Worm (Caenorhabditis elegans) whole organism, late embryonic: ENCODE data around the gene ugt-54.

Experiments
- C08G9.2 ChIP-seq: sonication (generic microtip); optimal IDR thresholded peaks from 2 replicates; lab custom pipeline; 2016; ENCODE audit warnings: mild to moderate bottlenecking, missing genetic modification characterization, moderate library complexity, missing compliant biosample characterization
- C38D4.7 ChIP-seq: fragments of 200-800 bp; sonication (Bioruptor generic); optimal IDR thresholded peaks from 2 replicates; lab custom pipeline; 2018; ENCODE audit warnings: mild to moderate bottlenecking, missing genetic modification characterization, moderate library complexity, missing compliant biosample characterization
- K02D7.2 ChIP-seq: sonication (generic microtip); optimal IDR thresholded peaks from 2 replicates; lab custom pipeline; 2017; ENCODE audit warnings: mild to moderate bottlenecking, missing genetic modification characterization, missing compliant biosample characterization
- K09A11.1 ChIP-seq: sonication (generic microtip); optimal IDR thresholded peaks from 2 replicates; lab custom pipeline; 2017; ENCODE audit warnings: antibody characterized with exemption, mild to moderate bottlenecking, missing genetic modification characterization, missing compliant biosample characterization; ENCODE audit not compliant: insufficient read depth
- T23F11.4 ChIP-seq: fragments of 200-800 bp; sonication (Bioruptor generic); optimal IDR thresholded peaks from 2 replicates; lab custom pipeline; 2018; ENCODE audit warnings: mild to moderate bottlenecking, missing genetic modification characterization, missing compliant biosample characterization
- Y22D7AL.16 ChIP-seq: sonication (generic microtip); optimal IDR thresholded peaks from 2 replicates; lab custom pipeline; 2016; ENCODE audit warnings: missing genetic modification characterization, missing compliant biosample characterization
- ahr-1 ChIP-seq: sonication (generic microtip); optimal IDR thresholded peaks from 2 replicates; lab custom pipeline; 2016; ENCODE audit warnings: missing genetic modification characterization, missing compliant biosample characterization
- ceh-14 ChIP-seq: sonication (generic microtip); optimal IDR thresholded peaks from 2 replicates; lab custom pipeline; 2016; ENCODE audit warnings: missing genotype, missing genetic modification characterization, missing compliant biosample characterization
- ceh-18 ChIP-seq: sonication (generic microtip); optimal IDR thresholded peaks from 2 replicates; lab custom pipeline; 2016; ENCODE audit warnings: missing genetic modification characterization, missing compliant biosample characterization
- ceh-19 ChIP-seq: fragments of 200-800 bp; sonication (Bioruptor generic); optimal IDR thresholded peaks from 2 replicates; lab custom pipeline; 2018; ENCODE audit warnings: mild to moderate bottlenecking, missing genetic modification characterization, missing compliant biosample characterization
- ceh-24 ChIP-seq: sonication (generic microtip); optimal IDR thresholded peaks from 2 replicates; lab custom pipeline; 2016; ENCODE audit warnings: mild to moderate bottlenecking, missing genetic modification characterization, missing compliant biosample characterization
- ceh-30 ChIP-seq: fragments of 150-350 bp; optimal IDR thresholded peaks from 2 replicates; lab custom pipeline; 2014; ENCODE audit warnings: missing biosample characterization, missing genetic modification characterization
- ceh-31 ChIP-seq: sonication (generic microtip); optimal IDR thresholded peaks from 2 replicates; lab custom pipeline; 2016; ENCODE audit warnings: missing genetic modification characterization, missing compliant biosample characterization
- ceh-34 ChIP-seq: sonication (generic microtip); optimal IDR thresholded peaks from 2 replicates; lab custom pipeline; 2016; ENCODE audit warnings: mild to moderate bottlenecking, missing genetic modification characterization, missing compliant biosample characterization
- ceh-48 ChIP-seq: sonication (generic microtip); optimal IDR thresholded peaks from 2 replicates; lab custom pipeline; 2016; ENCODE audit warnings: missing genetic modification characterization, inconsistent platforms, missing compliant biosample characterization
- ceh-6 ChIP-seq: fragments of 200-800 bp; sonication (Bioruptor generic); optimal IDR thresholded peaks from 2 replicates; lab custom pipeline; 2018; ENCODE audit warnings: mild to moderate bottlenecking, missing genetic modification characterization, missing compliant biosample characterization
- elt-2 ChIP-seq: sonication (generic microtip); optimal IDR thresholded peaks from 2 replicates; lab custom pipeline; 2016; ENCODE audit warnings: missing genetic modification reagents, missing genetic modification characterization, missing compliant biosample characterization
- elt-4 ChIP-seq: sonication (generic microtip); optimal IDR thresholded peaks from 2 replicates; lab custom pipeline; 2016; ENCODE audit warnings: missing genetic modification characterization, missing compliant biosample characterization
- fax-1 ChIP-seq: sonication (generic microtip); optimal IDR thresholded peaks from 2 replicates; lab custom pipeline; 2016; ENCODE audit warnings: missing genotype, missing genetic modification characterization, missing compliant biosample characterization
- fkh-6 ChIP-seq: sonication (generic microtip); optimal IDR thresholded peaks from 2 replicates; lab custom pipeline; 2016; ENCODE audit warnings: missing genetic modification characterization, missing compliant biosample characterization
- hlh-15 ChIP-seq: sonication (generic microtip); optimal IDR thresholded peaks from 2 replicates; lab custom pipeline; 2016; ENCODE audit warnings: missing genetic modification characterization, missing compliant biosample characterization
- hlh-30 ChIP-seq: sonication (generic microtip); optimal IDR thresholded peaks from 2 replicates; lab custom pipeline; 2017; ENCODE audit warnings: antibody characterized with exemption, missing genetic modification characterization, missing compliant biosample characterization; ENCODE audit not compliant: insufficient read depth
- lim-6 ChIP-seq: sonication (generic microtip); optimal IDR thresholded peaks from 2 replicates; lab custom pipeline; 2016; ENCODE audit warnings: missing genetic modification characterization, missing compliant biosample characterization
- mec-3 ChIP-seq: sonication (generic microtip); optimal IDR thresholded peaks from 2 replicates; lab custom pipeline; 2016; ENCODE audit warnings: borderline replicate concordance, missing genetic modification characterization, missing compliant biosample characterization
- nfya-1 ChIP-seq: sonication (generic microtip); optimal IDR thresholded peaks from 2 replicates; lab custom pipeline; 2017; ENCODE audit warnings: missing genetic modification characterization, mild to moderate bottlenecking, missing compliant biosample characterization, antibody characterized with exemption, moderate library complexity
- nhr-232 ChIP-seq: sonication (generic microtip); optimal IDR thresholded peaks from 2 replicates; lab custom pipeline; 2016; ENCODE audit warnings: missing genetic modification characterization, missing compliant biosample characterization
- odd-2 ChIP-seq: sonication (generic microtip); optimal IDR thresholded peaks from 2 replicates; lab custom pipeline; 2017; ENCODE audit warnings: antibody characterized with exemption, mild to moderate bottlenecking, missing genetic modification characterization, missing compliant biosample characterization
- pat-9 ChIP-seq: fragments of 200-800 bp; sonication (Bioruptor generic); optimal IDR thresholded peaks from 2 replicates; lab custom pipeline; 2018; ENCODE audit warnings: mild to moderate bottlenecking, missing genetic modification characterization, moderate library complexity, missing compliant biosample characterization
- pax-1 ChIP-seq: fragments of 150-350 bp; optimal IDR thresholded peaks from 2 replicates; lab custom pipeline; 2014; ENCODE audit warnings: missing biosample characterization, missing genetic modification characterization
- pha-4 ChIP-seq: fragments of 150-350 bp; optimal IDR thresholded peaks from 2 replicates; lab custom pipeline; 2018; ENCODE audit warnings: missing biosample characterization, missing genetic modification reagents, missing genetic modification characterization
- pros-1 ChIP-seq: fragments of 150-350 bp; optimal IDR thresholded peaks from 2 replicates; lab custom pipeline; 2014; ENCODE audit warnings: missing biosample characterization, missing genetic modification reagents, missing genetic modification characterization
- sox-4 ChIP-seq: sonication (generic microtip); optimal IDR thresholded peaks from 2 replicates; lab custom pipeline; 2017; ENCODE audit warnings: mild to moderate bottlenecking, missing genetic modification characterization, inconsistent platforms, missing compliant biosample characterization
- unc-42 ChIP-seq: sonication (generic microtip); optimal IDR thresholded peaks from 2 replicates; lab custom pipeline; 2016; ENCODE audit warnings: missing genotype, missing genetic modification characterization, missing compliant biosample characterization

ugt-54 gene

DNA sequence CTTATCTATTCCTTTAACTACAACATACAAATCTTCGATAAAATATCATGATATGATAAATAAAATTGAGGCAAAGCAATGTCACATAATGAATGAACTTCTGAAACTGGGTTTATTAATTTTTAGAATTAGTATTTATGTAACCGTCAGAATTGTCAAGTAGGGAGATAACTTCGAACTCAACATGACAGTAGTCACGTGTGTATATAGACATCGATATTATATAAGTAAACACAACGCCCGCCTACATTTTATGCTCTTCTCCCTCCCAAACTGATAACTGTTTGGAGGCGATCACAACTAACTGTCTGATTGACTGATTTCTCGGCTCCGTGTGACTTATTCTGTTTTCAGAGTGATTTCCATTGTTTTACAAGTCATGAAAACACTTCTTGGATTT lies at the start of gene ugt-54:
ugt-54 (plus strand) TSS at position 355 of the 400 bp plus-strand sequence.
- TF ChIP-seq C38D4.7 (GFP tag; lab: Kevin White, UChicago) (no peak), elt-2 (peak; percentile 83)

DNA sequence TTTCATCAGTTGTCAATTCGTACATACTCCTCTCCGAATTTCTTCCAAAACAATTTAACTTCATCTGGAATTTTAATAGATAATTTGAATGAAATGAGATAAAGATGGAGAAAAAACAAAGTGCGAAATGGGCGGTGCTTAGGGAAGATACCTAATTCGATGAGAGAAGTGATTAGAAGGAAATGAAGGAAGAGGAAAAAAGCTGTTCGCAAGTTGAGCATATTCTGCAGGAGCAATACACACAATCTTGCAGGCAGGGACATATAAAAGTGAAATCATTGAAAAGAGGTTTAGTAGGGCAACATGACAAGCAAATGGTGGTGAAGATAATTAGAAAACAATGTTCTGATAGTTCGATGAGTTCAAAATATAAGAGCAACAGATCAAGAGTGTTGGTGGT lies 49.8 kb upstream of the ugt-54 start, which contains the start of gene glb-21:
glb-21 (minus strand) TSS at position 66 of the 400 bp plus-strand sequence.
- no peak for TF ChIP-seq ceh-6 (GFP tag; lab: Kevin White, UChicago)
- no peak for TF ChIP-seq pax-1 (tag; lab: Kevin White, UChicago)
- no peak for TF ChIP-seq K09A11.1 (tag; lab: Kevin White, UChicago)
- TF ChIP-seq T23F11.4 = no peak
- TF ChIP-seq lim-6 (tag; lab: Kevin White, UChicago) = no peak
- TF ChIP-seq pros-1 (tag; lab: Kevin White, UChicago) = no peak
- TF ChIP-seq elt-4 (tag; lab: Kevin White, UChicago) = no peak
- TF ChIP-seq fax-1 (tag; lab: Kevin White, UChicago) = no peak
- no peak for TF ChIP-seq sox-4

DNA sequence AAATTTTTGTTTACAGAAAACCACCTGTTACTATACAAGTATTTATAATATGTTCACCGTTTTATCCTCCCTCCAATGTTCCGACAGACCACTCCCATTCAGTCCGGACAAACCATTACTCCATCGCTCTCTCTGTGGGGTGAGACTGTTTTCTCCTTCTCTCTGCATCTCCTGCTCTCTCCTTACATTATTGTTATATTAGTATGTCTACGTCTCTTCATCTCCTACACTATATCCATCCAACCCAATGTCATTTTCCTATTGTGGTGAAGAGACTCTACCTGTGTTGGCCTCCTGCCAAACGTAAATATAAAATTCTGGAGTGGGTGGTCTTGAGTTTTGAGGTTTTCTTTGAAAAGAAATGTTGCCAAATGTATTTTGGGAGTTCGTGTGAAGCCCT lies 46.9 kb upstream of the ugt-54 start:
- peak; percentile 8 for TF ChIP-seq ceh-31
- TF ChIP-seq ahr-1 (tag; lab: Kevin White, UChicago) = no peak
- no peak for TF ChIP-seq lim-6 (tag; lab: Kevin White, UChicago)
- TF ChIP-seq ceh-34 (tag; lab: Kevin White, UChicago) = no peak
- peak; percentile 21 for TF ChIP-seq nfya-1 (tag; lab: Kevin White, UChicago)
- TF ChIP-seq unc-42 = no peak
- no peak for TF ChIP-seq hlh-30 (tag; lab: Kevin White, UChicago)
- TF ChIP-seq, all 69 proteins: peak for 2

DNA sequence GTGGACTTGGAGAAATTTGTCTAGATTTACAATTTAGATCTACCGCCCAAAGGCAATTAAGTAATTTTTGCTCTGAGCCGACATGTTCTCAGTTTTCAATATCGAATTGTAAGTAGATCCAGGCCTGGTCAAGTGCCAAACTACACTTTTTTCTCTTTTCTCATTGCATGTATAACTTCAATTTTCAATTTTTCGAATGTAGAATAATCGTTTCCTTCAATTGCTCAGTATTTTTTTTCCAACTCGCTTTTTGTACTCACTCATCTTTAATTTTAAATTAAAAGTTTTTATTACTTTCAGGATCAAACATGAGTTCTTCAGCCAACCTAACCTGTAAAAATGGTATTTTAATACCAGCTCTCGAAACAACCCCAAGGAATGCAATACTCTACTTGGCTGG lies 45.1 kb upstream of the ugt-54 start, which contains the start of gene ncx-3:
ncx-3 (plus strand) TSS at position 301 of the 400 bp plus-strand sequence.
- TF ChIP-seq K02D7.2 (no peak), pros-1 (tag; lab: Kevin White, UChicago) (no peak), ceh-19 (GFP tag; lab: Kevin White, UChicago) (no peak)

ce11 chrIV:10718075-10718474 lies 43.4 kb upstream of the ugt-54 start:
- TF ChIP-seq hlh-30 (tag; lab: Kevin White, UChicago) = peak; percentile 38
- no peak for TF ChIP-seq mec-3 (tag; lab: Kevin White, UChicago)

ce11 chrIV:10718865-10719264 lies 42.6 kb upstream of the ugt-54 start:
- TF ChIP-seq Y22D7AL.16 (tag; lab: Kevin White, UChicago) (no peak), elt-4 (tag; lab: Kevin White, UChicago) (no peak), fkh-6 (tag; lab: Kevin White, UChicago) (no peak), nhr-232 (no peak), ceh-18 (tag; lab: Kevin White, UChicago) (no peak), ceh-48 (tag; lab: Kevin White, UChicago) (no peak), C08G9.2 (tag; lab: Kevin White, UChicago) (no peak), odd-2 (tag; lab: Kevin White, UChicago) (no peak), ceh-14 (tag; lab: Kevin White, UChicago) (no peak), pat-9 (tag; lab: Kevin White, UChicago) (no peak), ceh-30 (tag; lab: Kevin White, UChicago) (no peak)

DNA sequence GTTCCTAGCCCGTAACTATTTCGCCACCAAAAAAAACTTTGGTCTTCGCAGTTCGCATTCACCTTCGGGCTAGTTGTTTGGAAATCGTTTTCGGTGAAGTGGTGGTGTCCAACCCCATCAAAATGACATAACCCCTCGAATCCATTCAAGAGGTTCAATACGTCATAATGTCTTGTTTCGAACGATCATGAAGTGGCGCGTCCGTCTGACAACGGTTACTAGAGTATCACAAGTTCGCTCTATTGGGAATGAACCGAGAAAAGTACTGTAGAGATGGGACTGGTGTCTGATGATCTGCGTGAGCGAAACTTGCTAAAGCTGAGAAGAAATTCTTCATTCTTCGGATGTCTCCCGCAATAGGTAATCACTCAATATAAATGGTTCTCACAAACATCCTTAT lies 33.8 kb upstream of the ugt-54 start, which contains the start of gene ZC168.2:
ZC168.2 (plus strand) TSS at position 301 of the 400 bp plus-strand sequence.
- TF ChIP-seq pha-4 (tag; lab: Kevin White, UChicago) (no peak), pax-1 (tag; lab: Kevin White, UChicago) (no peak), ceh-24 (tag; lab: Kevin White, UChicago) (no peak), ceh-30 (tag; lab: Kevin White, UChicago) (no peak), T23F11.4 (no peak), hlh-15 (tag; lab: Kevin White, UChicago) (no peak)
